Worm (Caenorhabditis elegans) whole organism, early embryonic: ENCODE data around the gene fbxa-42.

ENCODE experiments used
- B0310.2 ChIP-seq: sonication (generic microtip); optimal IDR thresholded peaks from 2 replicates; lab custom pipeline; 2016; ENCODE audit warnings: mild to moderate bottlenecking, missing genetic modification characterization, missing compliant biosample characterization
- F13C5.2 ChIP-seq: sonication (generic microtip); optimal IDR thresholded peaks from 2 replicates; lab custom pipeline; 2017; ENCODE audit warnings: mild to moderate bottlenecking, missing genetic modification characterization, inconsistent platforms, missing compliant biosample characterization
- aly-1 ChIP-seq: sonication (generic microtip); optimal IDR thresholded peaks from 2 replicates; lab custom pipeline; 2016; ENCODE audit warnings: missing genetic modification characterization, missing compliant biosample characterization
- ama-1 ChIP-seq: fragments of 150-350 bp; optimal IDR thresholded peaks from 2 replicates; lab custom pipeline; 2014
- ceh-13 ChIP-seq: fragments of 200-800 bp; sonication (Bioruptor generic); optimal IDR thresholded peaks from 2 replicates; lab custom pipeline; 2018; ENCODE audit warnings: mild to moderate bottlenecking, missing genetic modification characterization, missing compliant biosample characterization
- ceh-36 ChIP-seq: sonication (generic microtip); optimal IDR thresholded peaks from 2 replicates; lab custom pipeline; 2016; ENCODE audit warnings: missing genetic modification characterization, inconsistent platforms, missing compliant biosample characterization
- ets-7 ChIP-seq: sonication (generic microtip); optimal IDR thresholded peaks from 2 replicates; lab custom pipeline; 2016; ENCODE audit warnings: missing genotype, missing genetic modification characterization, missing compliant biosample characterization
- flt-1 ChIP-seq: fragments of 200-800 bp; sonication (Bioruptor generic); IDR thresholded peaks from 2 replicates; pipeline ENCODE4 v1.3.6; 2022; ENCODE audit warnings: missing genetic modification characterization, missing compliant biosample characterization
- hmbx-1 ChIP-seq: sonication (generic microtip); optimal IDR thresholded peaks from 2 replicates; lab custom pipeline; 2016; ENCODE audit warnings: mild to moderate bottlenecking, missing genetic modification characterization, missing compliant biosample characterization
- hmg-4 ChIP-seq: fragments of 200-800 bp; sonication (Bioruptor generic); optimal IDR thresholded peaks from 2 replicates; lab custom pipeline; 2018; ENCODE audit warnings: mild to moderate bottlenecking, missing genetic modification characterization, missing compliant biosample characterization
- hnd-1 ChIP-seq: sonication (generic microtip); optimal IDR thresholded peaks from 2 replicates; lab custom pipeline; 2016; ENCODE audit warnings: missing genetic modification characterization, missing compliant biosample characterization
- pes-1 ChIP-seq: fragments of 200-800 bp; sonication (Bioruptor generic); IDR thresholded peaks from 2 replicates; pipeline ENCODE4 v1.3.6; 2022; ENCODE audit warnings: missing genetic modification reagents, missing genetic modification characterization, missing compliant biosample characterization
- scrt-1 ChIP-seq: fragments of 200-800 bp; sonication (Bioruptor generic); IDR thresholded peaks from 2 replicates; pipeline ENCODE4 v1.3.6; 2022; ENCODE audit warnings: missing genetic modification characterization, missing compliant biosample characterization
- sea-1 ChIP-seq: fragments of 200-800 bp; sonication (Bioruptor generic); conservative IDR thresholded peaks from 2 replicates; pipeline ENCODE4 v1.3.6; 2022; ENCODE audit warnings: missing genetic modification characterization, missing compliant biosample characterization
- tbx-11 ChIP-seq: fragments of 200-800 bp; sonication (Bioruptor generic); IDR thresholded peaks from 2 replicates; pipeline ENCODE4 v1.3.6; 2022; ENCODE audit warnings: missing genetic modification characterization, missing compliant biosample characterization
- tbx-37 ChIP-seq: fragments of 200-800 bp; sonication (Bioruptor generic); conservative IDR thresholded peaks from 2 replicates; pipeline ENCODE4 v1.3.6; 2022; ENCODE audit warnings: missing genetic modification reagents, missing genetic modification characterization, missing compliant biosample characterization
- tra-4 ChIP-seq: sonication (generic microtip); optimal IDR thresholded peaks from 2 replicates; lab custom pipeline; 2017; ENCODE audit warnings: missing genetic modification characterization, missing compliant biosample characterization

The fbxa-42 gene

ce11 chrIII:2245727-2246126, 15.5 kb downstream of the fbxa-42 start, which contains the start of gene srd-67:
srd-67 (minus strand) TSS chrIII:2245827.
- TF ChIP-seq tra-4 (tag; lab: Kevin White, UChicago) (no peak), pes-1 (GFP tag; lab: Robert Waterston, UW) (no peak), tbx-11 (GFP tag; lab: Robert Waterston, UW) (no peak), hmg-4 (GFP tag; lab: Kevin White, UChicago) (no peak), ets-7 (tag; lab: Kevin White, UChicago) (no peak), sea-1 (GFP tag; lab: Robert Waterston, UW) (no peak), ama-1 (lab: Kevin White, UChicago) (no peak)

ce11 chrIII:2243617-2244016, 17.6 kb downstream of the fbxa-42 start:
- no peak for TF ChIP-seq ceh-13 (GFP tag; lab: Kevin White, UChicago)
- no peak for TF ChIP-seq pes-1 (GFP tag; lab: Robert Waterston, UW)
- no peak for TF ChIP-seq hmbx-1 (tag; lab: Kevin White, UChicago)
- TF ChIP-seq aly-1 (tag; lab: Kevin White, UChicago), result no peak
- no peak for TF ChIP-seq F13C5.2
- TF ChIP-seq ama-1 (lab: Kevin White, UChicago), result no peak
- TF ChIP-seq tbx-37 (GFP tag; lab: Robert Waterston, UW), result no peak
- TF ChIP-seq hnd-1 (tag; lab: Kevin White, UChicago), result no peak
- TF ChIP-seq flt-1, result no peak

DNA sequence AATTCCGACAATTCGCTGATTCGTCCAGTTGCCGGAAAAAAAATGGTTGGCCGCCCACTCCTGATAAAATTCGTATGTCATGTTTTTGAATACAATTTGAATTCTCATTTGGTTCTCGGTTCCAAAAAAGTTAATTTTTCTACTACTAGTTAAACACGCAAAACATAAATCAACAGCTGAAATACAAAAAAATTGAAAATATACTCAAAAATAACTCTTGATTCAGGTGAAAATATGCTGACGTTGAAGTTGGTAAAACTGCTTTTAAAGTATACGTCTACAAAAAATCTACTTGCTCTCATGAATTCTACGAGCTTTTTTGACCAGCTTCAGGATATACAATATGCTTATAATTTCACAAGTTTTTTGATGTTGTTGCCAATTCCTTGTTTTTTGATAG, 20.8 kb downstream of the fbxa-42 start, which contains the start of gene srz-56:
Gene srz-56, plus strand, starts transcription at position 301 of the 400 bp plus-strand sequence.
- TF ChIP-seq hmg-4 (GFP tag; lab: Kevin White, UChicago) (no peak), aly-1 (tag; lab: Kevin White, UChicago) (no peak), ceh-36 (no peak), B0310.2 (tag; lab: Kevin White, UChicago) (no peak), ama-1 (lab: Kevin White, UChicago) (no peak), hnd-1 (tag; lab: Kevin White, UChicago) (no peak), ets-7 (tag; lab: Kevin White, UChicago) (no peak), ceh-13 (GFP tag; lab: Kevin White, UChicago) (no peak), pes-1 (GFP tag; lab: Robert Waterston, UW) (no peak), flt-1 (no peak), tbx-11 (GFP tag; lab: Robert Waterston, UW) (no peak), F13C5.2 (no peak), scrt-1 (GFP tag; lab: Robert Waterston, UW) (no peak), tra-4 (tag; lab: Kevin White, UChicago) (no peak)

ce11 chrIII:2239587-2240144, 21.6 kb downstream of the fbxa-42 start, which contains the start of gene C39B5.10:
C39B5.10 (minus strand) TSS chrIII:2239637.
- TF ChIP-seq tbx-11 (GFP tag; lab: Robert Waterston, UW), result no peak
- TF ChIP-seq F13C5.2, result no peak
- no peak for TF ChIP-seq tra-4 (tag; lab: Kevin White, UChicago)
- no peak for TF ChIP-seq sea-1 (GFP tag; lab: Robert Waterston, UW)
- no peak for TF ChIP-seq tbx-37 (GFP tag; lab: Robert Waterston, UW)
- TF ChIP-seq hmbx-1 (tag; lab: Kevin White, UChicago), result no peak
- TF ChIP-seq scrt-1 (GFP tag; lab: Robert Waterston, UW), result no peak

DNA sequence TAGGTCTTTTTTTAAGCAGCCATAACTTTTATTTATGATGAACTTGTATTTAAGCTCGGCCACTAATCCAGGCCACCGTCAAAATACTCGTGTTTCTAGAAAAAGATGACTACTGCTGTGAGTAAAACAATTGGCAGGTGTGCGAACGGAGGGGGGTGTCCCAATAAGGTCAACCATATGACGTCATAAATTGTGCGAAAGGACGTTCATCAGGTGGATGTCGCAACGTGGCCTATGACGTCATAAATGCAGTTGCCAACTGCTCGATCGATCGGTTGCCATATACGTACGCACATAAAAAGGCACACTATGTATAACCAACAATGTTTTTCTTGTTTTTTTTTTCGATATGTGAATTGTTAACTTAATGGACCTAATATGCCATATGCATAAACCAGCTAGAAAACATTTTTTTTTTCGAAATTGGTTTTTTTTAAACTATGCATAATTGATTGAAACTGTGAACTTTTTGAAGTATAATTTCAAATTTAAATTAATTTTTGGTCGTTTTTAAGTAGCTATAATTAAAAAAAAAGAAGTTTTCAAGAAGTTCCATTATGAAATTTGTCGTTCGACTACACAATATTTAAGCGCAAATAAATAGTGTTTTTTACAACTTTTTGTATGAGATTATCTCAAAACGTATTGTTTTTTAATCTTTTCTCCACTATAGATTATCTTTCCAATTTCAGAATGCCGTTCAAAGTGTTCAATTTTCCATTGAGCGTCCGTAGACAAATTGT, 26.9 kb downstream of the fbxa-42 start, which contains the start of gene C39B5.2:
Gene C39B5.2, plus strand, starts transcription at position 693 of the 743 bp plus-strand sequence.
- no peak for TF ChIP-seq aly-1 (tag; lab: Kevin White, UChicago)
- peak; percentile 14 for TF ChIP-seq ceh-36
- TF ChIP-seq sea-1 (GFP tag; lab: Robert Waterston, UW), result 0 out of 2 replicates have a peak, but pooled peaks have one; percentile 56
- no peak for TF ChIP-seq B0310.2 (tag; lab: Kevin White, UChicago)
- TF ChIP-seq ceh-13 (GFP tag; lab: Kevin White, UChicago), result no peak

ce11 chrIII:2233399-2233798, 27.9 kb downstream of the fbxa-42 start:
- TF ChIP-seq B0310.2 (tag; lab: Kevin White, UChicago) (no peak), hnd-1 (tag; lab: Kevin White, UChicago) (no peak), F13C5.2 (no peak), hmbx-1 (tag; lab: Kevin White, UChicago) (no peak), ets-7 (tag; lab: Kevin White, UChicago) (no peak)

- TF ChIP-seq hmbx-1 (tag; lab: Kevin White, UChicago), result no peak
- no peak for TF ChIP-seq ceh-13 (GFP tag; lab: Kevin White, UChicago)
- TF ChIP-seq tbx-11 (GFP tag; lab: Robert Waterston, UW), result no peak
- no peak for TF ChIP-seq scrt-1 (GFP tag; lab: Robert Waterston, UW)
These were observed 28.9 kb downstream of the fbxa-42 start, which contains the start of gene fbxa-47 for ce11 chrIII:2232360-2232759. fbxa-47 (minus strand) TSS chrIII:2232460.

- TF ChIP-seq scrt-1 (GFP tag; lab: Robert Waterston, UW) (no peak), ceh-13 (GFP tag; lab: Kevin White, UChicago) (no peak), ceh-36 (no peak), tra-4 (tag; lab: Kevin White, UChicago) (no peak), hmg-4 (GFP tag; lab: Kevin White, UChicago) (no peak), aly-1 (tag; lab: Kevin White, UChicago) (no peak), ets-7 (tag; lab: Kevin White, UChicago) (no peak), tbx-11 (GFP tag; lab: Robert Waterston, UW) (no peak)
These were observed 33.8 kb downstream of the fbxa-42 start, which contains the start of gene fbxa-62 for ce11 chrIII:2227407-2227806. fbxa-62 (plus strand) TSS chrIII:2227707.
